Fruit fly (Drosophila melanogaster): ENCODE results near the gene RpL17.

RpL17 gene

dm6 chrX:6744088-6744487, at the start of gene RpL17 (continued):
- TF ChIP-seq vnd (GFP tag; IDR thresholded peaks at IDR 0.05; ENCODE audit: partially characterized antibody) (no peak), CG13775 (GFP tag; optimal IDR thresholded peaks at IDR 0.05) (peak; percentile 88), CG11723 (GFP tag; optimal IDR thresholded peaks at IDR 0.05) (peak; percentile 87), vfl (GFP tag; optimal IDR thresholded peaks at IDR 0.05) (peak; percentile 74), pros (GFP tag; optimal IDR thresholded peaks at IDR 0.05) (peak; percentile 13), CG17385 (GFP tag; optimal IDR thresholded peaks at IDR 0.05) (peak; percentile 81), Chrac-16 (GFP tag; optimal IDR thresholded peaks at IDR 0.05) (peak; percentile 57), z (GFP tag; IDR thresholded peaks at IDR 0.05) (peak; percentile 70; the same call in 2 of the 3 replicates), Xbp1 (GFP tag; optimal IDR thresholded peaks at IDR 0.05) (peak; percentile 81), CG31388 (GFP tag; optimal IDR thresholded peaks at IDR 0.05) (no peak), tgo (GFP tag; IDR thresholded peaks at IDR 0.05) (peak; percentile 78), CG10462 (GFP tag; optimal IDR thresholded peaks at IDR 0.05) (peak; percentile 46), CG7556 (GFP tag; optimal IDR thresholded peaks at IDR 0.05) (peak; percentile 65), aop (GFP tag; IDR thresholded peaks at IDR 0.05) (no peak), crol (GFP tag; IDR thresholded peaks at IDR 0.05) (no peak), salm (tag; optimal IDR thresholded peaks at IDR 0.05) (peak; percentile 71), B-H2 (GFP tag; optimal IDR thresholded peaks at IDR 0.05) (peak; percentile 89), CG15011 (GFP tag; optimal IDR thresholded peaks at IDR 0.05) (peak; percentile 74), ranshi (GFP tag; IDR thresholded peaks at IDR 0.05) (peak; percentile 84), sna (GFP tag; IDR thresholded peaks at IDR 0.05; ENCODE audit: partially characterized antibody) (no peak), peb (GFP tag; IDR thresholded peaks at IDR 0.05) (peak; percentile 54), chif (GFP tag; optimal IDR thresholded peaks at IDR 0.05) (peak; percentile 81 to 85), lilli (GFP tag; optimal IDR thresholded peaks at IDR 0.05) (peak; percentile 74), CG10979 (tag; optimal IDR thresholded peaks at IDR 0.05) (peak; percentile 61), CG9215 (GFP tag; IDR thresholded peaks at IDR 0.05) (peak; percentile 60), CG2678 (tag; optimal IDR thresholded peaks at IDR 0.05) (peak; percentile 70), CG11504 (tag; optimal IDR thresholded peaks at IDR 0.05) (peak; percentile 74), crp (GFP tag; optimal IDR thresholded peaks at IDR 0.05) (peak in 1 of 2 experiments; percentile 57), ewg (GFP tag; optimal IDR thresholded peaks at IDR 0.05) (peak; percentile 76), sima (GFP tag; optimal IDR thresholded peaks at IDR 0.05) (peak; percentile 71), Sox102F (GFP tag; optimal IDR thresholded peaks at IDR 0.05) (peak; percentile 55)

dm6 chrX:6793390-6793789, 49.4 kb upstream of the RpL17 start:
- TF ChIP-seq chinmo (GFP tag; IDR thresholded peaks at IDR 0.05; ENCODE audit: partially characterized antibody) (no peak), cg (GFP tag; optimal IDR thresholded peaks at IDR 0.05) (no peak), CG4617 (GFP tag; optimal IDR thresholded peaks at IDR 0.05; ENCODE audit: borderline replicate concordance) (peak; percentile 11), CG4424 (GFP tag; optimal IDR thresholded peaks at IDR 0.05) (peak; percentile 44), CG10565 (GFP tag; optimal IDR thresholded peaks at IDR 0.05) (no peak), TFAM (GFP tag; optimal IDR thresholded peaks at IDR 0.05) (no peak), pb (GFP tag; optimal IDR thresholded peaks at IDR 0.05) (peak; percentile 71), Spps (tag; optimal IDR thresholded peaks at IDR 0.05) (no peak), btn (GFP tag; optimal IDR thresholded peaks at IDR 0.05) (peak; percentile 1), rib (GFP tag; IDR thresholded peaks at IDR 0.05) (peak; percentile 65), Lim3 (GFP tag; IDR thresholded peaks at IDR 0.05) (peak; percentile 47; the same call in 1 of the 2 replicates), CG17328 (GFP tag; IDR thresholded peaks at IDR 0.05) (peak; percentile 68), MBD-R2 (GFP tag; IDR thresholded peaks at IDR 0.05) (peak; percentile 52; the same call in 1 of the 2 replicates), wdn (GFP tag; IDR thresholded peaks at IDR 0.05) (peak; percentile 78), ranshi (GFP tag; IDR thresholded peaks at IDR 0.05) (peak; percentile 63), CG9215 (GFP tag; IDR thresholded peaks at IDR 0.05) (peak; percentile 68), Ptx1 (GFP tag; IDR thresholded peaks at IDR 0.05) (peak; percentile 82), CG11456 (GFP tag; IDR thresholded peaks at IDR 0.05) (peak; percentile 86), CG5953 (GFP tag; IDR thresholded peaks at IDR 0.05) (0 out of 2 replicates have a peak, but pooled peaks have one; percentile 8), vvl (GFP tag; IDR thresholded peaks at IDR 0.05) (peak; percentile 81), CG6765 (GFP tag; optimal IDR thresholded peaks at IDR 0.05) (no peak), nerfin-1 (tag; optimal IDR thresholded peaks at IDR 0.05) (peak; percentile 42), CG18262 (tag; optimal IDR thresholded peaks at IDR 0.05) (peak; percentile 21)

All from whole organism, embryonic.